Worm (Caenorhabditis elegans): ENCODE measurements around the gene str-236.

Gene str-236

DNA sequence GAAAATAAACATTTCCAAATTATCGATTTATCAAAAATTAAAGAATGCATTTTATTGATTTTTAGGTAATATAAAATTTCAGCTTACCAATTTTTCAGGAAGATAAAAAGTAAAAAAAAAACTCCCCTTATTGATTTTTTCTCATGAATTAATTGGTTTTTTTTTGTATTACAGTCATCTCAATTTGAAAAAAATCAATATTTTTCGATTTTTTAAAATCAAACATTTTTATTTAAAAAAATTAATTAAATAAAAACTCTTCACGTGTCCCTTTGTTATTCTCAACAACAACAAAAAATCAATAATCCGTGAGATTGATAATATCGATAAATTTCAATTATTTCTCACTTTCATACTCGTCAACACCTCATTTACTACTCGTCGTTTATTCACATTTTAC is 32.6 kb downstream of the str-236 start, which contains the start of gene C38C3.3:
Gene C38C3.3 (plus strand): TSS at position 301 of the 400 bp plus-strand sequence.
- TF ChIP-seq gmeb-2 (tag; optimal IDR thresholded peaks at IDR 0.05) (no peak), pha-4 (tag; optimal IDR thresholded peaks at IDR 0.05) (no peak)

ce11 chrV:1494469-1494868 is 33.4 kb downstream of the str-236 start, which contains the start of gene spig-7:
Gene spig-7, plus strand, starts transcription at chrV:1494769.
- TF ChIP-seq dve-1 (tag; optimal IDR thresholded peaks at IDR 0.05) (no peak), fax-1 (tag; optimal IDR thresholded peaks at IDR 0.05) (no peak), sox-4 (tag; optimal IDR thresholded peaks at IDR 0.05) (no peak), nhr-232 (tag; optimal IDR thresholded peaks at IDR 0.05) (no peak), hlh-15 (tag; optimal IDR thresholded peaks at IDR 0.05) (no peak)

DNA sequence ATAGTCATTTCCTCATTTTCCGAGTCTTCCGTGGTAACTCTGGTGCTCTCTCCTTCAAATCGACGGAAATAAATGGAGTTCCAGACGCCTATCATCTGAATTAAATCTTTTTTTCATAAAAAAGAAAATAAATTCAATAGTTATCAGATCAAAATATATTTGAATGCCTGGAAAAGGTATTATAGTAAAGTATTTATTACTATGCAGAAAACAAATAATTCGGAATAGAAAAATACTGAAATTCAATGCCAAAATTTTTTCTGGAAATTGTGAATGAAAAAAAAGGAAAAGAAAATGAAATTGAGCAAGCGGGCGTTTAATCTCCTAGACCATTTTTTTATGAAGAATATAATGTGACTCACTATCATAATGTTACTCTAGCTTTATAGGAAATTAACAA is 36.4 kb downstream of the str-236 start, which contains the start of gene C38C3.6:
Gene C38C3.6 (minus strand): TSS at position 101 of the 400 bp plus-strand sequence.
- TF ChIP-seq F13H6.1 (tag; optimal IDR thresholded peaks at IDR 0.05), result no peak
- no peak for TF ChIP-seq unc-42 (tag; optimal IDR thresholded peaks at IDR 0.05)
- no peak for TF ChIP-seq ttx-3 (tag; optimal IDR thresholded peaks at IDR 0.05)
- no peak for TF ChIP-seq pat-9 (tag; optimal IDR thresholded peaks at IDR 0.05)
- no peak for TF ChIP-seq unc-86 (tag; optimal IDR thresholded peaks at IDR 0.05)
- TF ChIP-seq nhr-232 (tag; optimal IDR thresholded peaks at IDR 0.05), result no peak
- TF ChIP-seq ceh-14 (tag; optimal IDR thresholded peaks at IDR 0.05), result no peak
- no peak for TF ChIP-seq hlh-15 (tag; optimal IDR thresholded peaks at IDR 0.05)
- no peak for TF ChIP-seq sox-4 (tag; optimal IDR thresholded peaks at IDR 0.05)
- TF ChIP-seq C38D4.7 (GFP tag; optimal IDR thresholded peaks at IDR 0.05), result no peak
- no peak for TF ChIP-seq pros-1 (tag; optimal IDR thresholded peaks at IDR 0.05)
- no peak for TF ChIP-seq gmeb-2 (tag; optimal IDR thresholded peaks at IDR 0.05)

ce11 chrV:1490874-1491273 is 37.0 kb downstream of the str-236 start:
- peak; percentile 70 for TF ChIP-seq dve-1 (tag; optimal IDR thresholded peaks at IDR 0.05)

DNA sequence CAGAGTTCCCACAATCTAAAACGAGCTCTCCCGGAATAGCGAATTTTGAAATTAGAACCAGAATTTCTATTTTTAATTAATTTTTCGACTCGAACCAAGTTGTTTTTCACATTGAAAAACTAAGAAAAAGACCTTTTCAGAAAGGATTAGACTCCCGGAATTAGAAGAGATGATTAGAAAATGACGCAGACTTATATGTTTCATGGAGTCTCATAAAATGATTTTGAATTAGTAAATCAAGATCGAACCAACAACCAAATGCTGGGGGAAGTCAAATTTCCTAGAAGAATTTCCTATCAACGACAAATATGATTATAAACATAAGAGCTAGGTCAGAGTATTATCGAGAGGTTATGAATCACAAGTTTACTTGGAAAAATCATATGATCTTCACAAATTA is 39.2 kb downstream of the str-236 start:
- TF ChIP-seq ztf-16 (tag; optimal IDR thresholded peaks at IDR 0.05) (no peak), elt-2 (tag; optimal IDR thresholded peaks at IDR 0.05) (no peak), pros-1 (tag; optimal IDR thresholded peaks at IDR 0.05) (no peak), sox-4 (tag; optimal IDR thresholded peaks at IDR 0.05) (no peak), lin-11 (tag; optimal IDR thresholded peaks at IDR 0.05) (no peak), hlh-15 (tag; optimal IDR thresholded peaks at IDR 0.05) (no peak), zip-5 (tag; optimal IDR thresholded peaks at IDR 0.05) (no peak), pag-3 (tag; optimal IDR thresholded peaks at IDR 0.05; ENCODE audit: borderline replicate concordance) (no peak), unc-55 (GFP tag; optimal IDR thresholded peaks at IDR 0.05) (no peak), npax-4 (tag; optimal IDR thresholded peaks at IDR 0.05) (no peak), ets-4 (tag; optimal IDR thresholded peaks at IDR 0.05) (no peak), fax-1 (tag; optimal IDR thresholded peaks at IDR 0.05) (no peak), ceh-14 (tag; optimal IDR thresholded peaks at IDR 0.05) (no peak), eyg-1 (tag; optimal IDR thresholded peaks at IDR 0.05) (no peak), nhr-232 (tag; optimal IDR thresholded peaks at IDR 0.05) (no peak), Y22D7AL.16 (tag; optimal IDR thresholded peaks at IDR 0.05) (no peak), che-1 (tag; optimal IDR thresholded peaks at IDR 0.05) (no peak), K09A11.1 (tag; optimal IDR thresholded peaks at IDR 0.05; ENCODE audit: insufficient read depth) (no peak), nhr-11 (tag; optimal IDR thresholded peaks at IDR 0.05) (no peak), ceh-48 (tag; optimal IDR thresholded peaks at IDR 0.05) (no peak)

DNA sequence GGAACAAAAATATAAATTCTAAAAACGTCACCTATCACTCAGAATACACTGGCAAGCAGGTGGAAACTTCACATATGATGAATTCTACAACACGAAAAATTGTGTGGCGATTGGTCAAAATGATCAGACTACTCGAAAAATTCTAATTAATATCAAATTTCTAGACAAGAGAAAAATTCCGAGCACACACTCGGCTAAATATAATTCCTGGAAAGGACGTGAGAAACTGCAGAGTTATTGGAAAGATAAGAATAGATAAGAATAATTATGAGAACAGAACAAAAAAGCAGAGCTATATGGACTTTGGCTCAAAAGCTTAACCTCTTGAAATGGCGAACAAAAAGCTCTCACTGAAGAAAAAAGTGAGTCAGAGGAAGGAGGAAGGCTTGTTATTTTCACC is 40.6 kb downstream of the str-236 start:
- no peak for TF ChIP-seq nfya-1 (tag; optimal IDR thresholded peaks at IDR 0.05)
- TF ChIP-seq pag-3 (tag; optimal IDR thresholded peaks at IDR 0.05; ENCODE audit: borderline replicate concordance), result no peak
- TF ChIP-seq fax-1 (tag; optimal IDR thresholded peaks at IDR 0.05), result no peak
- TF ChIP-seq ahr-1 (tag; optimal IDR thresholded peaks at IDR 0.05), result no peak
- TF ChIP-seq K02D7.2 (tag; optimal IDR thresholded peaks at IDR 0.05), result no peak
- no peak for TF ChIP-seq unc-55 (GFP tag; optimal IDR thresholded peaks at IDR 0.05)
- TF ChIP-seq syd-9 (tag; optimal IDR thresholded peaks at IDR 0.05), result no peak
- TF ChIP-seq fkh-10 (GFP tag; optimal IDR thresholded peaks at IDR 0.05), result no peak
- no peak for TF ChIP-seq C08G9.2 (tag; optimal IDR thresholded peaks at IDR 0.05)
- TF ChIP-seq hlh-30 (tag; optimal IDR thresholded peaks at IDR 0.05; ENCODE audit: insufficient read depth), result no peak
- no peak for TF ChIP-seq unc-86 (tag; optimal IDR thresholded peaks at IDR 0.05)
- no peak for TF ChIP-seq pha-4 (tag; optimal IDR thresholded peaks at IDR 0.05)
- TF ChIP-seq pha-2 (tag; optimal IDR thresholded peaks at IDR 0.05), result no peak
- TF ChIP-seq ceh-48 (tag; optimal IDR thresholded peaks at IDR 0.05), result no peak
- TF ChIP-seq ceh-34 (tag; optimal IDR thresholded peaks at IDR 0.05), result no peak
- TF ChIP-seq zip-5 (tag; optimal IDR thresholded peaks at IDR 0.05), result no peak
- no peak for TF ChIP-seq ceh-24 (tag; optimal IDR thresholded peaks at IDR 0.05)
- TF ChIP-seq ref-2 (tag; optimal IDR thresholded peaks at IDR 0.05), result no peak
- no peak for TF ChIP-seq mec-3 (tag; optimal IDR thresholded peaks at IDR 0.05; ENCODE audit: borderline replicate concordance)
- TF ChIP-seq tbx-7 (tag; optimal IDR thresholded peaks at IDR 0.05), result no peak

Measured in whole organism, late embryonic.